Worm (Caenorhabditis elegans): ENCODE data around the gene alh-13.

ce11 chrX:12787624-12788023, 5.4 kb downstream of the alh-13 start, which contains the start of gene str-124:
- TF ChIP-seq W03F9.2 (tag; optimal IDR thresholded peaks at IDR 0.05) (no peak), him-1 (tag; optimal IDR thresholded peaks at IDR 0.05) (no peak), dao-5 (tag; optimal IDR thresholded peaks at IDR 0.05) (no peak)
